Worm (Caenorhabditis elegans) whole organism, early embryonic: ENCODE data around the gene best-24.

Experiments used
- B0310.2 ChIP-seq: sonication (generic microtip); optimal IDR thresholded peaks from 2 replicates; lab custom pipeline; 2016; ENCODE audit warnings: mild to moderate bottlenecking, missing genetic modification characterization, missing compliant biosample characterization
- F13C5.2 ChIP-seq: sonication (generic microtip); optimal IDR thresholded peaks from 2 replicates; lab custom pipeline; 2017; ENCODE audit warnings: mild to moderate bottlenecking, missing genetic modification characterization, inconsistent platforms, missing compliant biosample characterization
- aly-1 ChIP-seq: sonication (generic microtip); optimal IDR thresholded peaks from 2 replicates; lab custom pipeline; 2016; ENCODE audit warnings: missing genetic modification characterization, missing compliant biosample characterization
- ama-1 ChIP-seq: fragments of 150-350 bp; optimal IDR thresholded peaks from 2 replicates; lab custom pipeline; 2014
- ceh-13 ChIP-seq: fragments of 200-800 bp; sonication (Bioruptor generic); optimal IDR thresholded peaks from 2 replicates; lab custom pipeline; 2018; ENCODE audit warnings: mild to moderate bottlenecking, missing genetic modification characterization, missing compliant biosample characterization
- ceh-36 ChIP-seq: sonication (generic microtip); optimal IDR thresholded peaks from 2 replicates; lab custom pipeline; 2016; ENCODE audit warnings: missing genetic modification characterization, inconsistent platforms, missing compliant biosample characterization
- ets-7 ChIP-seq: sonication (generic microtip); optimal IDR thresholded peaks from 2 replicates; lab custom pipeline; 2016; ENCODE audit warnings: missing genotype, missing genetic modification characterization, missing compliant biosample characterization
- flt-1 ChIP-seq: fragments of 200-800 bp; sonication (Bioruptor generic); IDR thresholded peaks from 2 replicates; pipeline ENCODE4 v1.3.6; 2022; ENCODE audit warnings: missing genetic modification characterization, missing compliant biosample characterization
- hmbx-1 ChIP-seq: sonication (generic microtip); optimal IDR thresholded peaks from 2 replicates; lab custom pipeline; 2016; ENCODE audit warnings: mild to moderate bottlenecking, missing genetic modification characterization, missing compliant biosample characterization
- hmg-4 ChIP-seq: fragments of 200-800 bp; sonication (Bioruptor generic); optimal IDR thresholded peaks from 2 replicates; lab custom pipeline; 2018; ENCODE audit warnings: mild to moderate bottlenecking, missing genetic modification characterization, missing compliant biosample characterization
- hnd-1 ChIP-seq: sonication (generic microtip); optimal IDR thresholded peaks from 2 replicates; lab custom pipeline; 2016; ENCODE audit warnings: missing genetic modification characterization, missing compliant biosample characterization
- pes-1 ChIP-seq: fragments of 200-800 bp; sonication (Bioruptor generic); IDR thresholded peaks from 2 replicates; pipeline ENCODE4 v1.3.6; 2022; ENCODE audit warnings: missing genetic modification reagents, missing genetic modification characterization, missing compliant biosample characterization
- scrt-1 ChIP-seq: fragments of 200-800 bp; sonication (Bioruptor generic); IDR thresholded peaks from 2 replicates; pipeline ENCODE4 v1.3.6; 2022; ENCODE audit warnings: missing genetic modification characterization, missing compliant biosample characterization
- sea-1 ChIP-seq: fragments of 200-800 bp; sonication (Bioruptor generic); conservative IDR thresholded peaks from 2 replicates; pipeline ENCODE4 v1.3.6; 2022; ENCODE audit warnings: missing genetic modification characterization, missing compliant biosample characterization
- tbx-11 ChIP-seq: fragments of 200-800 bp; sonication (Bioruptor generic); IDR thresholded peaks from 2 replicates; pipeline ENCODE4 v1.3.6; 2022; ENCODE audit warnings: missing genetic modification characterization, missing compliant biosample characterization
- tbx-37 ChIP-seq: fragments of 200-800 bp; sonication (Bioruptor generic); conservative IDR thresholded peaks from 2 replicates; pipeline ENCODE4 v1.3.6; 2022; ENCODE audit warnings: missing genetic modification reagents, missing genetic modification characterization, missing compliant biosample characterization
- tra-4 ChIP-seq: sonication (generic microtip); optimal IDR thresholded peaks from 2 replicates; lab custom pipeline; 2017; ENCODE audit warnings: missing genetic modification characterization, missing compliant biosample characterization

best-24 gene

DNA sequence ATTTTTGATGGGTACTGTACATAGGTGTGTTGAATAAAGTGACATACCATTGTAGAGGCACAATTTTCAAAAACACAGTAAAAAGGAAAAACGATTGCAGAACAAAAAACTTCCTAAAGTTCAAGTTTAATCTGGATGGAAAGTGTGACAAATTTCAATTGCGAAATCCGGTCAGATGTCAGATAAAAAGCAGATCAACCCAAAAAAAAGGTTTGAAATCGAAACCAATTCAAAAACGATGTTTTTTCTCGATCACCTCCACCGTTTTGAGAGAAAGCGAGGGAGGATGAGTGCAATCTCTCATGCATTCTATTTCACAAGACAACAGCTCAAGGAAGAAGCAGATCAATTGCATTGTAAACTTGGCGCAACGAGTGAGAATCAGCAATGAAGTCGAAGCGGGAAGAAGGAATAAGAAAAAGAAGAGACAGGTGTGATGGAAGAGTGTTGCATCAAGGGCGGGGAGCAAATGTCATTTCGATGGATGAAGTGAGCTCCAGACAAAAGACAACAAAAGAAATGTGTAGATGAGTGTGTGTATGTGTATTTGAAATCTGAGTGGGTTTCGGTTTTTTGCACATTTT is 20.6 kb upstream of the best-24 start:
- no peak for TF ChIP-seq B0310.2 (tag; lab: Kevin White, UChicago)
- no peak for TF ChIP-seq F13C5.2 (tag; lab: Kevin White, UChicago)
- TF ChIP-seq ets-7 (tag; lab: Kevin White, UChicago), result no peak
- TF ChIP-seq aly-1 (tag; lab: Kevin White, UChicago), result no peak
- no peak for TF ChIP-seq scrt-1 (GFP tag; lab: Robert Waterston, UW)
- no peak for TF ChIP-seq flt-1 (GFP tag; lab: Robert Waterston, UW)
- no peak for TF ChIP-seq tbx-37 (GFP tag; lab: Robert Waterston, UW)
- no peak for TF ChIP-seq ama-1 (lab: Kevin White, UChicago)
- no peak for TF ChIP-seq hmg-4 (GFP tag; lab: Kevin White, UChicago)
- no peak for TF ChIP-seq ceh-36 (tag; lab: Kevin White, UChicago)
- TF ChIP-seq tra-4 (tag; lab: Kevin White, UChicago), result no peak
- TF ChIP-seq ceh-13 (GFP tag; lab: Kevin White, UChicago), result no peak
- no peak for TF ChIP-seq hnd-1 (tag; lab: Kevin White, UChicago)

ce11 chrIII:7882900-7883299 is 17.9 kb upstream of the best-24 start, which contains the start of gene ZK688.9:
Gene ZK688.9, minus strand, starts transcription at chrIII:7883000.
- TF ChIP-seq hnd-1 (tag; lab: Kevin White, UChicago), result no peak
- no peak for TF ChIP-seq F13C5.2 (tag; lab: Kevin White, UChicago)
- TF ChIP-seq ama-1 (lab: Kevin White, UChicago), result no peak
- TF ChIP-seq ceh-13 (GFP tag; lab: Kevin White, UChicago), result no peak
- TF ChIP-seq ceh-36 (tag; lab: Kevin White, UChicago), result no peak
- no peak for TF ChIP-seq aly-1 (tag; lab: Kevin White, UChicago)
- no peak for TF ChIP-seq pes-1 (GFP tag; lab: Robert Waterston, UW)
- no peak for TF ChIP-seq ets-7 (tag; lab: Kevin White, UChicago)
- TF ChIP-seq B0310.2 (tag; lab: Kevin White, UChicago), result no peak
- TF ChIP-seq sea-1, result no peak
- TF ChIP-seq tbx-37 (GFP tag; lab: Robert Waterston, UW), result no peak
- TF ChIP-seq scrt-1 (GFP tag; lab: Robert Waterston, UW), result no peak
- TF ChIP-seq tbx-11 (GFP tag; lab: Robert Waterston, UW), result no peak
- no peak for TF ChIP-seq hmbx-1 (tag; lab: Kevin White, UChicago)
- TF ChIP-seq flt-1 (GFP tag; lab: Robert Waterston, UW), result no peak
- TF ChIP-seq tra-4 (tag; lab: Kevin White, UChicago), result no peak

DNA sequence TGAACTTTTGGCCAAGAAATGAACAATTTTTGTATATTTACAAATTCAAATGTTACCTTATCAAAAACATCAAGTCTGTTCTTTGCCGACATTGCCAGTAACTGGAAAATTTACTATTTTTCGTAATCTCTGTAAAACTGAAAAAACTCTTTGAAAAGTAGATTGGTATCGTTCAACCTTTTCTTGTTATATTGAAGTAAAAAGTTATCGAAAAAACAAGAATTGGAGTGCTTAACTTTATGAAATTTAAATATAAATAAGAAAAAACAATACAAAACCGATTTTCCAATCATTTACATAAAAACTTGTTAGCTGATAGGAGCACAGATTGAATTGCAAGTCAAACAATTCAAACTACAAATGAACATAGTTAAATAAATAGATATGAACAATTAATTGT is 16.0 kb upstream of the best-24 start, which contains the start of gene ZK688.11:
Gene ZK688.11, minus strand, starts transcription at position 101 of the 400 bp plus-strand sequence.
- TF ChIP-seq hnd-1 (tag; lab: Kevin White, UChicago), result no peak
- no peak for TF ChIP-seq ceh-13 (GFP tag; lab: Kevin White, UChicago)
- no peak for TF ChIP-seq ets-7 (tag; lab: Kevin White, UChicago)
- TF ChIP-seq tbx-37 (GFP tag; lab: Robert Waterston, UW), result no peak
- no peak for TF ChIP-seq tra-4 (tag; lab: Kevin White, UChicago)
- no peak for TF ChIP-seq ama-1 (lab: Kevin White, UChicago)
- TF ChIP-seq hmbx-1 (tag; lab: Kevin White, UChicago), result no peak
- no peak for TF ChIP-seq ceh-36 (tag; lab: Kevin White, UChicago)
- TF ChIP-seq F13C5.2 (tag; lab: Kevin White, UChicago), result no peak

- no peak for TF ChIP-seq ceh-13 (GFP tag; lab: Kevin White, UChicago)
- TF ChIP-seq aly-1 (tag; lab: Kevin White, UChicago), result no peak
- no peak for TF ChIP-seq hmg-4 (GFP tag; lab: Kevin White, UChicago)
- TF ChIP-seq ceh-36 (tag; lab: Kevin White, UChicago), result no peak
- no peak for TF ChIP-seq hnd-1 (tag; lab: Kevin White, UChicago)
- no peak for TF ChIP-seq pes-1 (GFP tag; lab: Robert Waterston, UW)
- TF ChIP-seq flt-1 (GFP tag; lab: Robert Waterston, UW), result no peak
- TF ChIP-seq F13C5.2 (tag; lab: Kevin White, UChicago), result no peak
- TF ChIP-seq scrt-1 (GFP tag; lab: Robert Waterston, UW), result no peak
- no peak for TF ChIP-seq ama-1 (lab: Kevin White, UChicago)
- TF ChIP-seq ets-7 (tag; lab: Kevin White, UChicago), result no peak
- TF ChIP-seq B0310.2 (tag; lab: Kevin White, UChicago), result no peak
- TF ChIP-seq tbx-37 (GFP tag; lab: Robert Waterston, UW), result no peak
- TF ChIP-seq sea-1, result no peak
- no peak for TF ChIP-seq tbx-11 (GFP tag; lab: Robert Waterston, UW)
Observed at ce11 chrIII:7889036-7889435, 11.8 kb upstream of the best-24 start.

DNA sequence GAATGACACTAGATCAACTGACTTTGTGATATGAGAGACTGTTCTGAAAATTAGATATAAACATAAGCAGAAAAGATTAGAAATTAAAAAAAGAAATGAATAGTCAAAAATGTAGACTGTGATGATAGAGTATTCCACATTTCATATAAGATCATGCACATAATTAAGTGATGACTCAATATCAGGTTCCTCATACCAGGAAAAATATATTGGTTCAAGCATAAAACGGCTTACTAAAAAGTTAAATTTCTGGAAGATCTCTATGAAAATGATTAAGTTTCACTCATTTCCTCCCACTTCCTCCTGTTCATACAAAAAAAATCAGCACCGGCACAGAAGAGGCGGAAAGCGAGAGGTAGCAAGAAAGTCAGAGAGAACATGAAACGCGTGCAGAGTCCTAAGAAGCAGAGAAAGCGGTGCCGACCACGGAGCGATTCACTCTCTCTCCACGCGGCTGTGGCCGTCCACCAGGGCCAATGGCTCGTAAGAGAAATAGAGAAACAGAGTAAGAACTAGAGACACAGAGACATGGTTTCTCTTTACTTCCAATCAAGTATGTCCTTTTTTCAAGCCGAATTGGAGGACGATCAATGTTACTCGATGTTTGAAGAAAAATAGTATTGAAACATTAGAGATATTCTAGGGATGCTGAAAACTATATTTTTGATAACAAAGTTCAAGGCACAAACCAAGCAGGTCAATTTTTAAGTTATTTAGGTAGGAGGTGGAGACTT is 9.1 kb upstream of the best-24 start, which contains the start of the genes ZK688.5 and fahd-1:
Gene ZK688.5, minus strand, starts transcription at position 51 of the 734 bp plus-strand sequence.
Gene fahd-1, plus strand, starts transcription at position 684 of the 734 bp plus-strand sequence.
- TF ChIP-seq flt-1 (GFP tag; lab: Robert Waterston, UW) (no peak), sea-1 (peak; percentile 58; the same call in 1 of the 2 replicates), F13C5.2 (tag; lab: Kevin White, UChicago) (peak; percentile 10)

- TF ChIP-seq hnd-1 (tag; lab: Kevin White, UChicago) (no peak), scrt-1 (GFP tag; lab: Robert Waterston, UW) (no peak), aly-1 (tag; lab: Kevin White, UChicago) (no peak), ets-7 (tag; lab: Kevin White, UChicago) (no peak), tbx-11 (GFP tag; lab: Robert Waterston, UW) (no peak), tra-4 (tag; lab: Kevin White, UChicago) (no peak)
Observed at ce11 chrIII:7892333-7892732, 8.5 kb upstream of the best-24 start.
